Fruit fly (Drosophila melanogaster): ENCODE data around the gene CG14609.

Gene CG14609

dm6 chr3R:7223972-7224464, 23.2 kb downstream of the CG14609 start, which contains the start of gene thw:
Gene thw, plus strand, starts transcription at chr3R:7224414.
- TF ChIP-seq lola (GFP tag; optimal IDR thresholded peaks at IDR 0.05) = no peak
- no peak for TF ChIP-seq jim (GFP tag; optimal IDR thresholded peaks at IDR 0.05)
- no peak for TF ChIP-seq CG9705 (GFP tag; optimal IDR thresholded peaks at IDR 0.05)
- TF ChIP-seq dsf (GFP tag; optimal IDR thresholded peaks at IDR 0.05; ENCODE audit: borderline replicate concordance) = no peak
- no peak for TF ChIP-seq GATAd (GFP tag; optimal IDR thresholded peaks at IDR 0.05)
- no peak for TF ChIP-seq brk (GFP tag; optimal IDR thresholded peaks at IDR 0.05)
- no peak for TF ChIP-seq OdsH (GFP tag; optimal IDR thresholded peaks at IDR 0.05)
- no peak for TF ChIP-seq Abd-B (GFP tag; optimal IDR thresholded peaks at IDR 0.05)

dm6 chr3R:7241460-7241859, 40.7 kb downstream of the CG14609 start, which contains the start of gene CG14607:
Gene CG14607, plus strand, starts transcription at chr3R:7241760.
- TF ChIP-seq jim (GFP tag; optimal IDR thresholded peaks at IDR 0.05) (no peak), sage (GFP tag; optimal IDR thresholded peaks at IDR 0.05) (no peak), fru (GFP tag; optimal IDR thresholded peaks at IDR 0.05) (no peak), OdsH (GFP tag; optimal IDR thresholded peaks at IDR 0.05) (no peak), usp (GFP tag; optimal IDR thresholded peaks at IDR 0.05) (no peak)

dm6 chr3R:7246889-7247288, 46.1 kb downstream of the CG14609 start, which contains the start of the genes Noc3 and CG10053:
Gene Noc3, minus strand, starts transcription at chr3R:7246969.
Gene CG10053, plus strand, starts transcription at chr3R:7247090.
- TF ChIP-seq Myc (optimal IDR thresholded peaks at IDR 0.05) (peak; percentile 60), psq (GFP tag; optimal IDR thresholded peaks at IDR 0.05) (no peak), dmrt93B (GFP tag; optimal IDR thresholded peaks at IDR 0.05) (no peak)

- TF ChIP-seq Hr83 (GFP tag; optimal IDR thresholded peaks at IDR 0.05; ENCODE audit: poor library complexity, severe bottlenecking) = peak; percentile 9
- TF ChIP-seq woc (GFP tag; optimal IDR thresholded peaks at IDR 0.05) = peak; percentile 82
- peak; percentile 84 for TF ChIP-seq br (GFP tag; optimal IDR thresholded peaks at IDR 0.05)
- no peak for TF ChIP-seq Myc (optimal IDR thresholded peaks at IDR 0.05)
- peak; percentile 50 for TF ChIP-seq Rel (GFP tag; optimal IDR thresholded peaks at IDR 0.05)
- peak; percentile 90 for TF ChIP-seq Rel (tag; optimal IDR thresholded peaks at IDR 0.05)
- no peak for TF ChIP-seq N (GFP tag; optimal IDR thresholded peaks at IDR 0.05)
- peak; percentile 97 for TF ChIP-seq rgr (GFP tag; optimal IDR thresholded peaks at IDR 0.05)
- peak; percentile 67 for TF ChIP-seq Jra (GFP tag; optimal IDR thresholded peaks at IDR 0.05)
- peak; percentile 81 for TF ChIP-seq psq (GFP tag; optimal IDR thresholded peaks at IDR 0.05)
- TF ChIP-seq Hr78 (GFP tag; optimal IDR thresholded peaks at IDR 0.05) = no peak
- peak; percentile 88 for TF ChIP-seq dmrt93B (GFP tag; optimal IDR thresholded peaks at IDR 0.05)
- peak; percentile 83 for TF ChIP-seq ey (GFP tag; optimal IDR thresholded peaks at IDR 0.05)
- TF ChIP-seq Sp1 (GFP tag; optimal IDR thresholded peaks at IDR 0.05) = peak; percentile 98
- TF ChIP-seq Dfd (GFP tag; optimal IDR thresholded peaks at IDR 0.05) = no peak
- TF ChIP-seq pan (optimal IDR thresholded peaks at IDR 0.05) = no peak
- no peak for TF ChIP-seq Vsx2 (GFP tag; optimal IDR thresholded peaks at IDR 0.05; ENCODE audit: partially characterized antibody)
- peak; percentile 70 for TF ChIP-seq CG32264 (GFP tag; optimal IDR thresholded peaks at IDR 0.05)
- peak; percentile 7 to 93 for TF ChIP-seq foxo (GFP tag; optimal IDR thresholded peaks at IDR 0.05)
- peak; percentile 88 for TF ChIP-seq Hnf4 (GFP tag; optimal IDR thresholded peaks at IDR 0.05)
- TF ChIP-seq h (GFP tag; optimal IDR thresholded peaks at IDR 0.05) = peak; percentile 93
- TF ChIP-seq HLH106 (tag; optimal IDR thresholded peaks at IDR 0.05) = peak; percentile 98
- peak; percentile 88 for TF ChIP-seq fru (GFP tag; optimal IDR thresholded peaks at IDR 0.05)
- peak; percentile 95 for TF ChIP-seq brk (GFP tag; optimal IDR thresholded peaks at IDR 0.05)
- TF ChIP-seq Dif (GFP tag; optimal IDR thresholded peaks at IDR 0.05; ENCODE audit: partially characterized antibody) = no peak
- no peak for TF ChIP-seq lola (GFP tag; optimal IDR thresholded peaks at IDR 0.05)
- TF ChIP-seq usp (GFP tag; optimal IDR thresholded peaks at IDR 0.05) = no peak
- TF ChIP-seq dsf (GFP tag; optimal IDR thresholded peaks at IDR 0.05; ENCODE audit: borderline replicate concordance) = peak; percentile 70
- TF ChIP-seq CG9705 (GFP tag; optimal IDR thresholded peaks at IDR 0.05) = peak; percentile 96
- TF ChIP-seq sv (GFP tag; optimal IDR thresholded peaks at IDR 0.05) = peak; percentile 73
- peak; percentile 57 for TF ChIP-seq CrebA (GFP tag; optimal IDR thresholded peaks at IDR 0.05; ENCODE audit: borderline replicate concordance)
- TF ChIP-seq tai (GFP tag; optimal IDR thresholded peaks at IDR 0.05) = no peak
- TF ChIP-seq Abd-B (GFP tag; optimal IDR thresholded peaks at IDR 0.05) = no peak
- peak; percentile 79 for TF ChIP-seq sage (GFP tag; optimal IDR thresholded peaks at IDR 0.05)
- peak; percentile 95 for TF ChIP-seq OdsH (GFP tag; optimal IDR thresholded peaks at IDR 0.05)
- TF ChIP-seq Mio (GFP tag; optimal IDR thresholded peaks at IDR 0.05) = no peak
- TF ChIP-seq jim (GFP tag; optimal IDR thresholded peaks at IDR 0.05) = no peak
- TF ChIP-seq dl (GFP tag; optimal IDR thresholded peaks at IDR 0.05; ENCODE audit: insufficient read depth in 1 of 2, partially characterized antibody in 2 of 2) = no peak
- TF ChIP-seq GATAd (GFP tag; optimal IDR thresholded peaks at IDR 0.05) = peak; percentile 53
Observed at dm6 chr3R:7249460-7249859, 48.7 kb downstream of the CG14609 start, which contains the start of the genes CG1227 and Dtwd2. Gene CG1227, minus strand, starts transcription at chr3R:7249738. Gene Dtwd2, plus strand, starts transcription at chr3R:7249795.

All from whole organism, wandering third instar larva.